Worm (Caenorhabditis elegans) whole organism, young adult: ENCODE measurements around the gene K02D10.3.

Experiments
- F10E7.11 ChIP-seq: sonication (generic microtip); optimal IDR thresholded peaks from 2 replicates; lab custom pipeline; 2017; ENCODE audit warnings: mild to moderate bottlenecking, missing genetic modification characterization, moderate library complexity, missing compliant biosample characterization
- F52B5.7 ChIP-seq: sonication (generic microtip); optimal IDR thresholded peaks from 2 replicates; lab custom pipeline; 2016; ENCODE audit warnings: mild to moderate bottlenecking, missing genetic modification characterization, missing compliant biosample characterization
- F55B11.4 ChIP-seq: sonication (generic microtip); optimal IDR thresholded peaks from 2 replicates; lab custom pipeline; 2016; ENCODE audit warnings: missing compliant biosample characterization, missing genetic modification characterization, borderline replicate concordance; ENCODE audit not compliant: insufficient read depth
- aptf-2 ChIP-seq: fragments of 200-800 bp; sonication (Bioruptor generic); conservative IDR thresholded peaks from 2 replicates; pipeline ENCODE4 v1.3.6; 2022; ENCODE audit warnings: missing genetic modification reagents, missing genetic modification characterization, missing compliant biosample characterization
- bed-2 ChIP-seq: fragments of 200-800 bp; sonication (Bioruptor generic); IDR thresholded peaks from 2 replicates; pipeline ENCODE4 v1.3.6; 2022; ENCODE audit warnings: missing genetic modification reagents, missing genetic modification characterization, missing compliant biosample characterization
- ccch-3 ChIP-seq: fragments of 200-800 bp; sonication (Bioruptor generic); optimal IDR thresholded peaks from 2 replicates; lab custom pipeline; 2018; ENCODE audit warnings: mild to moderate bottlenecking, missing genetic modification characterization, missing compliant biosample characterization
- cebp-2 ChIP-seq: fragments of 200-800 bp; sonication (Bioruptor generic); IDR thresholded peaks from 2 replicates; pipeline ENCODE4 v1.3.6; 2022; ENCODE audit warnings: missing genetic modification characterization, missing compliant biosample characterization
- ceh-40 ChIP-seq: fragments of 200-800 bp; sonication (Bioruptor generic); IDR thresholded peaks from 2 replicates; pipeline ENCODE4 v1.3.6; 2022; ENCODE audit warnings: missing genetic modification characterization, missing compliant biosample characterization
- ceh-58 ChIP-seq: fragments of 200-800 bp; sonication (Bioruptor generic); IDR thresholded peaks from 2 replicates; pipeline ENCODE4 v1.3.6; 2022; ENCODE audit warnings: missing genetic modification characterization, missing compliant biosample characterization
- dox-1 ChIP-seq: fragments of 200-800 bp; sonication (Bioruptor generic); IDR thresholded peaks from 2 replicates; pipeline ENCODE4 v1.3.6; 2022; ENCODE audit warnings: missing genetic modification reagents, missing genetic modification characterization, missing compliant biosample characterization
- efl-1 ChIP-seq: fragments of 150-350 bp; optimal IDR thresholded peaks from 2 replicates; lab custom pipeline; 2014; ENCODE audit warnings: missing biosample characterization, missing genetic modification reagents, missing genetic modification characterization
- hlh-26 ChIP-seq: fragments of 200-800 bp; sonication (Bioruptor generic); conservative IDR thresholded peaks from 2 replicates; pipeline ENCODE4 v1.3.6; 2022; ENCODE audit warnings: missing genetic modification reagents, missing genetic modification characterization, missing compliant biosample characterization
- hmg-1.2 ChIP-seq: fragments of 200-800 bp; sonication (Bioruptor generic); IDR thresholded peaks from 2 replicates; pipeline ENCODE4 v1.3.6; 2022; ENCODE audit warnings: missing genetic modification reagents, missing genetic modification characterization, missing compliant biosample characterization
- let-607 ChIP-seq, 2 experiments: fragments of 200-800 bp in 1 of 2; sonication (Bioruptor generic) in 1 of 2; sonication (generic microtip) in 1 of 2; optimal IDR thresholded peaks; 2 replicates each; lab custom pipeline; 2016 to 2018; ENCODE audit warnings: mild to moderate bottlenecking in 2 of 2, missing compliant biosample characterization in 2 of 2, missing genetic modification characterization in 2 of 2, moderate library complexity in 2 of 2, missing genotype in 1 of 2
- lin-35 ChIP-seq, 3 experiments: fragments of 150-350 bp in 2 of 3; sonication (generic microtip) in 1 of 3; optimal IDR thresholded peaks; 2 replicates each; lab custom pipeline; 2014 to 2018; ENCODE audit warnings: missing biosample characterization in 3 of 3, missing genetic modification characterization in 3 of 3, missing genetic modification reagents in 3 of 3
- lsy-27 ChIP-seq: sonication (generic microtip); optimal IDR thresholded peaks from 2 replicates; lab custom pipeline; 2017; ENCODE audit warnings: missing genetic modification characterization, mild to moderate bottlenecking, missing compliant biosample characterization, antibody characterized with exemption, missing genotype, borderline replicate concordance; ENCODE audit not compliant: insufficient read depth
- madf-3 ChIP-seq: fragments of 200-800 bp; sonication (Bioruptor generic); IDR thresholded peaks from 2 replicates; pipeline ENCODE4 v1.3.6; 2022; ENCODE audit warnings: missing genetic modification reagents, missing genetic modification characterization, missing compliant biosample characterization
- madf-6 ChIP-seq: fragments of 200-800 bp; sonication (Bioruptor generic); IDR thresholded peaks from 2 replicates; pipeline ENCODE4 v1.3.6; 2022; ENCODE audit warnings: missing genetic modification reagents, missing genetic modification characterization, missing compliant biosample characterization
- madf-8 ChIP-seq: fragments of 200-800 bp; sonication (Bioruptor generic); conservative IDR thresholded peaks from 2 replicates; pipeline ENCODE4 v1.3.6; 2022; ENCODE audit warnings: missing genetic modification reagents, missing genetic modification characterization, missing compliant biosample characterization
- mes-4 ChIP-seq: sonication (generic microtip); optimal IDR thresholded peaks from 2 replicates; lab custom pipeline; 2016; ENCODE audit warnings: missing genotype, missing genetic modification characterization, missing compliant biosample characterization
- mxl-1 ChIP-seq: sonication (generic microtip); optimal IDR thresholded peaks from 2 replicates; lab custom pipeline; 2016; ENCODE audit warnings: missing genetic modification characterization, missing compliant biosample characterization
- nhr-27 ChIP-seq: fragments of 200-800 bp; sonication (Bioruptor generic); optimal IDR thresholded peaks from 2 replicates; lab custom pipeline; 2018; ENCODE audit warnings: mild to moderate bottlenecking, missing genetic modification characterization, moderate library complexity, missing compliant biosample characterization
- pbrm-1 ChIP-seq: fragments of 200-800 bp; sonication (Bioruptor generic); IDR thresholded peaks from 2 replicates; pipeline ENCODE4 v1.3.6; 2022; ENCODE audit warnings: missing genetic modification reagents, missing genetic modification characterization, missing compliant biosample characterization
- repo-1 ChIP-seq: sonication (generic microtip); optimal IDR thresholded peaks from 2 replicates; lab custom pipeline; 2017; ENCODE audit warnings: mild to moderate bottlenecking, missing genetic modification characterization, missing compliant biosample characterization
- rpc-1 ChIP-seq, 2 experiments: fragments of 150-350 bp in 1 of 2; sonication (generic microtip) in 1 of 2; optimal IDR thresholded peaks; 2 replicates each; lab custom pipeline; 2014 to 2018; ENCODE audit warnings: missing biosample characterization in 1 of 2, missing genetic modification characterization in 1 of 2, missing genetic modification reagents in 1 of 2, missing genotype in 1 of 2
- snpc-1.3 ChIP-seq: sonication (generic microtip); optimal IDR thresholded peaks from 2 replicates; lab custom pipeline; 2017; ENCODE audit warnings: missing genetic modification characterization, mild to moderate bottlenecking, missing compliant biosample characterization, antibody characterized with exemption, moderate library complexity, missing genotype, missing genetic modification reagents; ENCODE audit not compliant: insufficient read depth
- snpc-4 ChIP-seq, 5 experiments: fragments of 150-350 bp in 1 of 5; sonication (generic microtip) in 4 of 5; optimal IDR thresholded peaks; 2 replicates each; lab custom pipeline; 2014 to 2018; ENCODE audit warnings: missing genetic modification characterization in 5 of 5, missing biosample characterization in 3 of 5, antibody characterized with exemption in 2 of 5, mild to moderate bottlenecking in 2 of 5, missing compliant biosample characterization in 2 of 5, missing genotype in 2 of 5, moderate library complexity in 2 of 5, missing genetic modification reagents in 1 of 5
- sptf-2 ChIP-seq: fragments of 200-800 bp; sonication (Bioruptor generic); optimal IDR thresholded peaks from 2 replicates; lab custom pipeline; 2018; ENCODE audit warnings: mild to moderate bottlenecking, missing genetic modification characterization, missing compliant biosample characterization
- tbx-9 ChIP-seq: sonication (generic microtip); optimal IDR thresholded peaks from 2 replicates; lab custom pipeline; 2016; ENCODE audit warnings: borderline replicate concordance, missing genetic modification characterization, inconsistent platforms, missing compliant biosample characterization
- tlf-1 ChIP-seq: fragments of 200-800 bp; sonication (Bioruptor generic); optimal IDR thresholded peaks from 2 replicates; lab custom pipeline; 2018; ENCODE audit warnings: mild to moderate bottlenecking, missing genetic modification characterization, missing compliant biosample characterization
- unc-130 ChIP-seq: sonication (generic microtip); optimal IDR thresholded peaks from 2 replicates; lab custom pipeline; 2016; ENCODE audit warnings: missing genetic modification reagents, missing genetic modification characterization, missing compliant biosample characterization
- unc-62 ChIP-seq: fragments of 150-350 bp; optimal IDR thresholded peaks from 2 replicates; lab custom pipeline; 2014; ENCODE audit warnings: missing biosample characterization, missing genetic modification reagents, missing genetic modification characterization
- zfh-2 ChIP-seq: fragments of 200-800 bp; sonication (Bioruptor generic); conservative IDR thresholded peaks from 2 replicates; pipeline ENCODE4 v1.3.6; 2022; ENCODE audit warnings: missing genetic modification reagents, missing genetic modification characterization, missing compliant biosample characterization
- zim-3 ChIP-seq: sonication (generic microtip); optimal IDR thresholded peaks from 2 replicates; lab custom pipeline; 2017; ENCODE audit warnings: mild to moderate bottlenecking, missing genetic modification characterization, moderate library complexity, missing compliant biosample characterization
- ztf-18 ChIP-seq: sonication (generic microtip); optimal IDR thresholded peaks from 2 replicates; lab custom pipeline; 2016; ENCODE audit warnings: missing genotype, mild to moderate bottlenecking, missing genetic modification characterization, missing compliant biosample characterization

Gene K02D10.3

DNA sequence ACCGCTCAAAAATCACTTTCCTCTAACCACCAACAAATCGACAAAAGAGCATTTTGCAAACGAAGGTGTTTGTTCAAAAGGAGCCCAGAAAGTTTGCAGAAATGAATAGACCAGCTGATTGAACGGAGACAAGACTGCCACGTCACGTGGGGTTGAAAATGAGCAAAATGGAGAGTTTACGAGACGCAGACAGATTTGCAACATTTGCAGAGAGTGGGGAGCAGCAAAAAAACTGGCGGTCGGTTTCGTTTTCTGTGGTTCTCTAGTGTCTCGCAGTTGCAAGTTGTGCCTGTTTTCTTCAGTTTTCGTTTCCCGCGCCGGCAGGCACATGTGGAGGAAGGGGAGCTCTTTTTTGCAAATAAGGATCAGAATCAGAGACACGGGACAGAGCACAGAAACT lies 13.7 kb upstream of the K02D10.3 start (continued):
- TF ChIP-seq F10E7.11 (no peak), dox-1 (GFP tag; lab: Robert Waterston, UW) (no peak), zfh-2 (GFP tag; lab: Robert Waterston, UW) (peak; percentile 88), lsy-27 (tag; lab: Kevin White, UChicago) (no peak), unc-62 (GFP tag; lab: Kevin White, UChicago) (no peak), pbrm-1 (GFP tag; lab: Robert Waterston, UW) (no peak), nhr-27 (tag; lab: Kevin White, UChicago) (no peak), lin-35 (GFP tag; optimal IDR thresholded peaks at IDR 0.05; lab: Kevin White, UChicago) (no peak), ceh-58 (GFP tag; lab: Robert Waterston, UW) (no peak), efl-1 (GFP tag; lab: Kevin White, UChicago) (no peak), mes-4 (tag; lab: Kevin White, UChicago) (no peak), madf-8 (GFP tag; lab: Robert Waterston, UW) (no peak), snpc-4 (GFP tag; optimal IDR thresholded peaks at IDR 0.05; lab: Kevin White, UChicago) (no peak), snpc-4 (tag; optimal IDR thresholded peaks at IDR 0.05; lab: Kevin White, UChicago) (no peak), hlh-26 (GFP tag; lab: Robert Waterston, UW) (no peak), repo-1 (tag; lab: Kevin White, UChicago) (no peak), bed-2 (GFP tag; lab: Robert Waterston, UW) (no peak), rpc-1 (optimal IDR thresholded peaks at IDR 0.05; lab: Kevin White, UChicago) (no peak), rpc-1 (tag; optimal IDR thresholded peaks at IDR 0.05; lab: Kevin White, UChicago) (no peak), hmg-1.2 (GFP tag; lab: Robert Waterston, UW) (peak; percentile 51; the same call in 1 of the 2 replicates), aptf-2 (GFP tag; lab: Robert Waterston, UW) (no peak), unc-130 (GFP tag; lab: Kevin White, UChicago) (no peak), ztf-18 (tag; lab: Kevin White, UChicago) (peak; percentile 1), tbx-9 (tag; lab: Kevin White, UChicago) (no peak), madf-3 (GFP tag; lab: Robert Waterston, UW) (no peak), F52B5.7 (tag; lab: Kevin White, UChicago) (no peak), let-607 (tag; optimal IDR thresholded peaks at IDR 0.05; lab: Kevin White, UChicago) (peak in 1 of 2 experiments; percentile 23), snpc-1.3 (tag; lab: Kevin White, UChicago) (no peak)
- TF ChIP-seq, all 124 proteins: peak for 18

DNA sequence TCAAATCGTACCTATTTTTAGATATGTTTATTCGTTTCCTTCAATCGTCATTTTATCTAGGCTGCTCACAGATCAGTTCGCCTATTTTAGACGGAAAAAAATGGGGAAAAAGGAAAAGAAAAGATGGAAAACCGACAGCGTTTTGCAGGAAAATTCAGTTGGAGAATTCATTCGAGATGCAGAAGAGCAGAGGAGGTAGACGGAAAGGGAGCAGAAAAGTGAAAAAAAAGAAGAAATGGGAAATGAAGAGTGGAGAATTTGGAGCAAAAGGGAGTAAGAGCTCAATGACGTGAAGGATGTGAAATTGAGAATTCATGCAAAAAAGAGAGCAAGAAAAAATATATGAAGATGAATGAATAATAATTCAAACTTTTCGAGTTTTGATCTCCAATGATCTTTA lies 12.7 kb upstream of the K02D10.3 start:
- TF ChIP-seq ccch-3, result no peak
- TF ChIP-seq tlf-1 (GFP tag; lab: Kevin White, UChicago), result no peak
- TF ChIP-seq mxl-1, result no peak
- no peak for TF ChIP-seq zim-3 (tag; lab: Kevin White, UChicago)
- no peak for TF ChIP-seq cebp-2 (GFP tag; lab: Robert Waterston, UW)
- no peak for TF ChIP-seq F55B11.4 (tag; lab: Kevin White, UChicago)
- TF ChIP-seq aptf-2 (GFP tag; lab: Robert Waterston, UW), result no peak
- TF ChIP-seq sptf-2 (GFP tag; lab: Kevin White, UChicago), result no peak
- no peak for TF ChIP-seq madf-6 (GFP tag; lab: Robert Waterston, UW)
- TF ChIP-seq ceh-40 (GFP tag; lab: Robert Waterston, UW), result no peak
- no peak for TF ChIP-seq tbx-9 (tag; lab: Kevin White, UChicago)
